Fruit fly (Drosophila melanogaster) whole organism, pupa: ENCODE measurements around the gene Hmt-1.
A peak's percentile ranks its signal among the peaks of the same experiment; 100 is the strongest.
"Not testable (repeated sequence)": the region's sequence is repeated elsewhere in the genome, so short reads cannot be mapped to it uniquely, and the experiment has no call there.

Experiments
- CG10348 ChIP-seq: fragments of 200-800 bp; sonication (Bioruptor generic); IDR thresholded peaks from 2 replicates; pipeline ENCODE4 v1.3.6; 2022; ENCODE audit warnings: missing biosample characterization, missing genetic modification characterization
- CG12605 ChIP-seq: fragments of 200-800 bp; sonication (Bioruptor generic); IDR thresholded peaks from 2 replicates; pipeline ENCODE4 v1.3.6; 2022; ENCODE audit warnings: missing biosample characterization, missing genetic modification characterization
- CG13204 ChIP-seq: fragments of 200-800 bp; sonication (Bioruptor generic); optimal IDR thresholded peaks from 2 replicates; lab custom pipeline; 2018; ENCODE audit warnings: missing biosample characterization, mild to moderate bottlenecking, missing genetic modification characterization, moderate library complexity
- CG14655 ChIP-seq: fragments of 200-800 bp; sonication (Bioruptor generic); optimal IDR thresholded peaks from 3 replicates; lab custom pipeline; 2017; ENCODE audit warnings: mild to moderate bottlenecking, missing biosample characterization, missing genetic modification reagents, missing genetic modification characterization
- CG15710 ChIP-seq: fragments of 200-800 bp; sonication (Bioruptor generic); optimal IDR thresholded peaks from 2 replicates; lab custom pipeline; 2018; ENCODE audit warnings: missing biosample characterization, mild to moderate bottlenecking, missing genetic modification characterization, moderate library complexity
- CG17806 ChIP-seq: fragments of 200-800 bp; sonication (Bioruptor generic); optimal IDR thresholded peaks from 2 replicates; lab custom pipeline; 2018; ENCODE audit warnings: missing biosample characterization, mild to moderate bottlenecking, missing genetic modification characterization, moderate library complexity
- CG32121 ChIP-seq: fragments of 200-800 bp; sonication (Bioruptor generic); IDR thresholded peaks from 2 replicates; pipeline ENCODE4 v1.3.6; 2022; ENCODE audit warnings: missing biosample characterization, missing genetic modification characterization
- CG34367 ChIP-seq: fragments of 200-800 bp; sonication (Bioruptor generic); optimal IDR thresholded peaks from 2 replicates; lab custom pipeline; 2018; ENCODE audit warnings: missing biosample characterization, mild to moderate bottlenecking, missing genetic modification characterization
- CG4496 ChIP-seq: fragments of 200-800 bp; sonication (Bioruptor generic); IDR thresholded peaks from 3 replicates; pipeline ENCODE4 v1.3.6; 2022; ENCODE audit warnings: missing biosample characterization, missing genetic modification characterization
- CG8159 ChIP-seq: fragments of 200-800 bp; sonication (Bioruptor generic); optimal IDR thresholded peaks from 3 replicates; lab custom pipeline; 2018; ENCODE audit warnings: missing biosample characterization, mild to moderate bottlenecking, missing genetic modification characterization, moderate library complexity
- CG8301 ChIP-seq: fragments of 200-800 bp; sonication (Bioruptor generic); optimal IDR thresholded peaks from 2 replicates; lab custom pipeline; 2018; ENCODE audit warnings: missing biosample characterization, mild to moderate bottlenecking, missing genetic modification characterization
- CG9948 ChIP-seq: fragments of 200-800 bp; sonication (Bioruptor generic); optimal IDR thresholded peaks from 2 replicates; lab custom pipeline; 2018; ENCODE audit warnings: missing biosample characterization, mild to moderate bottlenecking, missing genetic modification characterization, moderate library complexity
- D1 ChIP-seq: fragments of 200-800 bp; sonication (Bioruptor generic); optimal IDR thresholded peaks from 2 replicates; lab custom pipeline; 2018; ENCODE audit warnings: missing biosample characterization, mild to moderate bottlenecking, missing genetic modification characterization, moderate library complexity
- EcR ChIP-seq: fragments of 200-800 bp; sonication (Bioruptor generic); optimal IDR thresholded peaks from 3 replicates; lab custom pipeline; 2019; ENCODE audit warnings: missing biosample characterization, missing genetic modification characterization, mild to moderate bottlenecking, moderate library complexity, missing genetic modification reagents
- Ets98B ChIP-seq: fragments of 200-800 bp; sonication (Bioruptor generic); IDR thresholded peaks from 2 replicates; pipeline ENCODE4 v1.3.6; 2022; ENCODE audit warnings: missing biosample characterization, missing genetic modification characterization
- Pif1A ChIP-seq: fragments of 200-800 bp; sonication (Bioruptor generic); optimal IDR thresholded peaks from 3 replicates; lab custom pipeline; 2016; ENCODE audit warnings: missing biosample characterization, missing genetic modification characterization
- Pif1B ChIP-seq: fragments of 200-800 bp; sonication (Bioruptor generic); optimal IDR thresholded peaks from 3 replicates; lab custom pipeline; 2016; ENCODE audit warnings: missing biosample characterization, missing genetic modification characterization
- Snoo ChIP-seq: fragments of 200-800 bp; sonication (Bioruptor generic); optimal IDR thresholded peaks from 3 replicates; lab custom pipeline; 2017; ENCODE audit warnings: missing biosample characterization, mild to moderate bottlenecking, missing genetic modification characterization, inconsistent platforms
- fd96Ca ChIP-seq: fragments of 200-800 bp; sonication (Bioruptor generic); IDR thresholded peaks from 3 replicates; pipeline ENCODE4 v1.3.6; 2022; ENCODE audit warnings: missing biosample characterization, missing genetic modification characterization
- gl ChIP-seq: fragments of 200-800 bp; sonication (Bioruptor generic); optimal IDR thresholded peaks from 2 replicates; lab custom pipeline; 2018; ENCODE audit warnings: missing biosample characterization, mild to moderate bottlenecking, missing genetic modification characterization
- rn ChIP-seq: fragments of 200-800 bp; sonication (Bioruptor generic); IDR thresholded peaks from 2 replicates; pipeline ENCODE4 v1.3.6; 2022; ENCODE audit warnings: missing biosample characterization, missing genetic modification characterization

Hmt-1 gene

dm6 chr3R:15857189-15857767, at the start of gene Hmt-1:
Gene Hmt-1 (minus strand): TSS chr3R:15857470.
- no peak for TF ChIP-seq fd96Ca (GFP tag; lab: Robert Waterston, UW)
- TF ChIP-seq Pif1B (GFP tag; lab: Kevin White, UChicago) = no peak
- no peak for TF ChIP-seq CG12605 (GFP tag; lab: Robert Waterston, UW)
- TF ChIP-seq CG32121 (GFP tag; lab: Robert Waterston, UW) = no peak
- TF ChIP-seq CG8159 = no peak
- no peak for TF ChIP-seq CG13204 (GFP tag; lab: Kevin White, UChicago)
- no peak for TF ChIP-seq CG9948 (tag; lab: Kevin White, UChicago)
- no peak for TF ChIP-seq Ets98B (GFP tag; lab: Robert Waterston, UW)
- TF ChIP-seq gl = no peak
- TF ChIP-seq Snoo (tag; lab: Kevin White, UChicago) = no peak
- no peak for TF ChIP-seq EcR (GFP tag; lab: Kevin White, UChicago)
- no peak for TF ChIP-seq CG8301
- TF ChIP-seq CG10348 (GFP tag; lab: Robert Waterston, UW) = no peak

- not testable (repeated sequence) for TF ChIP-seq CG32121 (GFP tag; lab: Robert Waterston, UW); CG4496 (GFP tag; lab: Robert Waterston, UW); CG15710 (tag; lab: Kevin White, UChicago)
These were observed 47.3 kb upstream of the Hmt-1 start, which contains the start of gene glob1 for dm6 chr3R:15904543-15904942. Gene glob1 (minus strand): TSS chr3R:15904643.

- TF ChIP-seq Ets98B (GFP tag; lab: Robert Waterston, UW) (peak; percentile 92), rn (0 out of 2 replicates have a peak, but pooled peaks have one; percentile 36), CG12605 (GFP tag; lab: Robert Waterston, UW) (peak; percentile 89), CG32121 (GFP tag; lab: Robert Waterston, UW) (peak; percentile 86), fd96Ca (GFP tag; lab: Robert Waterston, UW) (peak; percentile 95), CG10348 (GFP tag; lab: Robert Waterston, UW) (peak; percentile 62; the same call in 1 of the 2 replicates), CG4496 (GFP tag; lab: Robert Waterston, UW) (peak; percentile 91)
These were observed 43.9 kb upstream of the Hmt-1 start for dm6 chr3R:15901097-15901709.

dm6 chr3R:15899650-15900049, 42.4 kb upstream of the Hmt-1 start:
- peak; percentile 73 for TF ChIP-seq CG17806
- peak; percentile 61; the same call in 1 of the 3 replicates for TF ChIP-seq CG4496 (GFP tag; lab: Robert Waterston, UW)
- TF ChIP-seq CG8159 = peak; percentile 77
- peak; percentile 51; the same call in 1 of the 2 replicates for TF ChIP-seq Ets98B (GFP tag; lab: Robert Waterston, UW)
- TF ChIP-seq D1 = no peak
- TF ChIP-seq CG8301 = peak; percentile 62
- TF ChIP-seq CG10348 (GFP tag; lab: Robert Waterston, UW) = no peak
- TF ChIP-seq CG9948 (tag; lab: Kevin White, UChicago) = peak; percentile 77
- peak; percentile 42 for TF ChIP-seq Snoo (tag; lab: Kevin White, UChicago)
- TF ChIP-seq CG14655 (GFP tag; lab: Kevin White, UChicago) = peak; percentile 63
- TF ChIP-seq rn = no peak
- no peak for TF ChIP-seq CG32121 (GFP tag; lab: Robert Waterston, UW)
- TF ChIP-seq EcR (GFP tag; lab: Kevin White, UChicago) = no peak
- TF ChIP-seq fd96Ca (GFP tag; lab: Robert Waterston, UW) = peak; percentile 69
- peak; percentile 54 for TF ChIP-seq gl
- TF ChIP-seq CG15710 (tag; lab: Kevin White, UChicago) = peak; percentile 78
- no peak for TF ChIP-seq CG13204 (GFP tag; lab: Kevin White, UChicago)
- TF ChIP-seq Pif1B (GFP tag; lab: Kevin White, UChicago) = peak; percentile 64
- peak; percentile 74 for TF ChIP-seq CG34367
- peak; percentile 70 for TF ChIP-seq Pif1A (GFP tag; lab: Kevin White, UChicago)
- peak; percentile 57; the same call in 1 of the 2 replicates for TF ChIP-seq CG12605 (GFP tag; lab: Robert Waterston, UW)

dm6 chr3R:15898302-15898701, 41.0 kb upstream of the Hmt-1 start:
- TF ChIP-seq CG8301 (peak; percentile 21), CG8159 (peak; percentile 15), CG13204 (GFP tag; lab: Kevin White, UChicago) (no peak), CG15710 (tag; lab: Kevin White, UChicago) (no peak), EcR (GFP tag; lab: Kevin White, UChicago) (no peak), CG17806 (no peak), CG14655 (GFP tag; lab: Kevin White, UChicago) (peak; percentile 34)

dm6 chr3R:15895978-15896377, 38.7 kb upstream of the Hmt-1 start, which contains the start of gene CG14877:
Gene CG14877 (minus strand): TSS chr3R:15896078.
- TF ChIP-seq CG10348 (GFP tag; lab: Robert Waterston, UW) (no peak), D1 (no peak), CG9948 (tag; lab: Kevin White, UChicago) (no peak), CG4496 (GFP tag; lab: Robert Waterston, UW) (no peak), Ets98B (GFP tag; lab: Robert Waterston, UW) (no peak), rn (no peak)
